Worm (Caenorhabditis elegans) whole organism, late embryonic: ENCODE results near the gene ztf-29.

Experiments used
- ceh-34 ChIP-seq: sonication (generic microtip); optimal IDR thresholded peaks from 2 replicates; lab custom pipeline; 2016; ENCODE audit warnings: mild to moderate bottlenecking, missing genetic modification characterization, missing compliant biosample characterization
- fkh-10 ChIP-seq: fragments of 150-350 bp; optimal IDR thresholded peaks from 2 replicates; lab custom pipeline; 2014; ENCODE audit warnings: missing biosample characterization, missing genetic modification reagents, missing genetic modification characterization
- hlh-30 ChIP-seq: sonication (generic microtip); optimal IDR thresholded peaks from 2 replicates; lab custom pipeline; 2017; ENCODE audit warnings: antibody characterized with exemption, missing genetic modification characterization, missing compliant biosample characterization; ENCODE audit not compliant: insufficient read depth
- nfya-1 ChIP-seq: sonication (generic microtip); optimal IDR thresholded peaks from 2 replicates; lab custom pipeline; 2017; ENCODE audit warnings: missing genetic modification characterization, mild to moderate bottlenecking, missing compliant biosample characterization, antibody characterized with exemption, moderate library complexity
- pha-4 ChIP-seq: fragments of 150-350 bp; optimal IDR thresholded peaks from 2 replicates; lab custom pipeline; 2018; ENCODE audit warnings: missing biosample characterization, missing genetic modification reagents, missing genetic modification characterization

ce11 chrIII:11561597-11561996, 645 bp downstream of the ztf-29 start:
- TF ChIP-seq nfya-1 (tag; lab: Kevin White, UChicago) = no peak
- no peak for TF ChIP-seq fkh-10 (GFP tag; lab: Kevin White, UChicago)
- no peak for TF ChIP-seq ceh-34 (tag; lab: Kevin White, UChicago)
- no peak for TF ChIP-seq pha-4 (tag; lab: Kevin White, UChicago)
- TF ChIP-seq hlh-30 = no peak
